Worm (Caenorhabditis elegans) whole organism, midembryonic: ENCODE measurements around the gene B0348.1.

ENCODE experiments used
- T22C8.4 ChIP-seq: fragments of 200-800 bp; sonication (Bioruptor generic); IDR thresholded peaks from 2 replicates; pipeline ENCODE4 v1.3.6; 2022; ENCODE audit warnings: missing genetic modification characterization, missing compliant biosample characterization
- klf-2 ChIP-seq: fragments of 200-800 bp; sonication (Bioruptor generic); conservative IDR thresholded peaks from 2 replicates; pipeline ENCODE4 v1.3.6; 2022; ENCODE audit warnings: missing genetic modification reagents, missing genetic modification characterization, missing compliant biosample characterization
- tab-1 ChIP-seq: fragments of 200-800 bp; sonication (Bioruptor generic); IDR thresholded peaks from 2 replicates; pipeline ENCODE4 v1.3.6; 2022; ENCODE audit warnings: missing genetic modification characterization, missing compliant biosample characterization
- ztf-29 ChIP-seq: fragments of 200-800 bp; sonication (Bioruptor generic); IDR thresholded peaks from 2 replicates; pipeline ENCODE4 v1.3.6; 2022; ENCODE audit warnings: missing genetic modification reagents, missing genetic modification characterization, missing compliant biosample characterization

DNA sequence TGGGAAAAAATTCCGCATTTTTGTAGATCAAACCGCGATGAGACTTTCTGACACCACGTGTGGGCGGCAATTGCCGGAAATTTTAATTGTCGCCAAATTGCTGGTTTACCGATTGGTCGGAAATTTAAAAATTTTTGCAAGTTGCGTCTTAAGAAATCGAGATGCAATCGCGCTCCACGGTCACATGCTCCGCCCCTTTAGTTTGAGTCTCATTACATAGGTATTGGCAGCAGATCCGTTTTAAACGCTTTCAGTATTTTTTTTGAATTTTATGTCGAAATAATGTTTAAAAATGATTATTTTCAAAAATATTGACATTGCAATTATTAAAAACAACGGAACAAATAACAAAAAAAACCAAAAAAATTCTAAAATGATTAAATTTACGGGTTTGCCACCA is 37.0 kb upstream of the B0348.1 start:
- no peak for TF ChIP-seq ztf-29
- no peak for TF ChIP-seq T22C8.4 (GFP tag; lab: Robert Waterston, UW)
- TF ChIP-seq klf-2 = no peak
- TF ChIP-seq tab-1 (GFP tag; lab: Robert Waterston, UW) = no peak
